Fruit fly (Drosophila melanogaster): ENCODE measurements around the gene CG13924.

dm6 chr3L:1865121-1865727 lies 4.6 kb upstream of the CG13924 start, which contains the start of the genes HBS1 and CG12025:
- TF ChIP-seq CG8478 (optimal IDR thresholded peaks at IDR 0.05) (no peak), CTCF (optimal IDR thresholded peaks at IDR 0.05) (no peak)
